Worm (Caenorhabditis elegans): ENCODE results near the gene C16C8.21.

- TF ChIP-seq pqm-1 (tag; optimal IDR thresholded peaks at IDR 0.05) (no peak), tbx-2 (tag; optimal IDR thresholded peaks at IDR 0.05) (no peak), nhr-76 (tag; optimal IDR thresholded peaks at IDR 0.05) (no peak)
These were observed 24.3 kb downstream of the C16C8.21 start, which contains the start of gene Y49F6B.12 for ce11 chrII:3472316-3472715.
